Worm (Caenorhabditis elegans) whole organism, young adult: ENCODE results near the gene F26A1.7.

Source experiments
- Y53F4B.3 ChIP-seq: fragments of 200-800 bp; sonication (Bioruptor generic); IDR thresholded peaks from 2 replicates; pipeline ENCODE4 v1.3.6; 2022; ENCODE audit warnings: missing genetic modification reagents, missing genetic modification characterization, missing compliant biosample characterization
- attf-5 ChIP-seq: fragments of 200-800 bp; sonication (Bioruptor generic); optimal IDR thresholded peaks from 2 replicates; lab custom pipeline; 2018; ENCODE audit warnings: mild to moderate bottlenecking, missing genetic modification characterization, missing compliant biosample characterization
- ets-4 ChIP-seq: fragments of 200-800 bp; sonication (Bioruptor generic); optimal IDR thresholded peaks from 2 replicates; lab custom pipeline; 2018; ENCODE audit warnings: mild to moderate bottlenecking, missing genetic modification characterization, missing compliant biosample characterization
- mel-28 ChIP-seq: sonication (generic microtip); optimal IDR thresholded peaks from 2 replicates; lab custom pipeline; 2016; ENCODE audit warnings: borderline replicate concordance, mild to moderate bottlenecking, missing genetic modification characterization, missing compliant biosample characterization
- mes-4 ChIP-seq: sonication (generic microtip); optimal IDR thresholded peaks from 2 replicates; lab custom pipeline; 2016; ENCODE audit warnings: missing genotype, missing genetic modification characterization, missing compliant biosample characterization
- ztf-6 ChIP-seq: fragments of 200-800 bp; sonication (Bioruptor generic); IDR thresholded peaks from 2 replicates; pipeline ENCODE4 v1.3.6; 2022; ENCODE audit warnings: missing genetic modification reagents, missing genetic modification characterization, missing compliant biosample characterization

DNA sequence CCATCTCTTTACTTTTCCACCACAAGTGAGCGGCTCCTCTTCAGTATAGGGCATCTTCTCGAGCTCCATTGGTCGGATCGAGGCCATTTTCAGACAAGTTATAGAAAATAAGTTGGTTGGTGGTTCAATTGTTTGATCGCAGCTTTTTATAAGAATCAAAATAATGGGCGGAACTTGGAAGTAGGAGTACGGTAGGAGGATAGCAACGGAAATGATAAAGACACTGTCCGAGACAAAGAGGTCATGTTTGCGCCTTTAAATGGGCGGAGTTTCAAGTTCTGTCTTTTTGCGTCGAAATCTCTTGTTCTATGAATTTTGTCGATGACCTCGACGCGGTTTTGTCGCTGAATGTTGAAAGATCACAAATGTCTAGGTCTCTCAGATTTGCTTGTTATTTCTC, 2.4 kb upstream of the F26A1.7 start, which contains the start of gene F26A1.8:
- TF ChIP-seq ets-4 = no peak
- no peak for TF ChIP-seq attf-5 (GFP tag; lab: Kevin White, UChicago)
- no peak for TF ChIP-seq Y53F4B.3 (GFP tag; lab: Robert Waterston, UW)
- no peak for TF ChIP-seq mel-28 (tag; lab: Kevin White, UChicago)
- TF ChIP-seq ztf-6 (GFP tag; lab: Robert Waterston, UW) = no peak
- no peak for TF ChIP-seq mes-4 (tag; lab: Kevin White, UChicago)
